Fruit fly (Drosophila melanogaster): ENCODE results near the gene CG43897.

- TF ChIP-seq pad (GFP tag; optimal IDR thresholded peaks at IDR 0.05) (no peak), ovo (GFP tag; optimal IDR thresholded peaks at IDR 0.05) (no peak), bab1 (GFP tag; optimal IDR thresholded peaks at IDR 0.05) (no peak), CG12768 (GFP tag; optimal IDR thresholded peaks at IDR 0.05) (no peak), Crg-1 (GFP tag; optimal IDR thresholded peaks at IDR 0.05) (no peak), Hr96 (GFP tag; optimal IDR thresholded peaks at IDR 0.05) (no peak), CG33017 (tag; optimal IDR thresholded peaks at IDR 0.05) (no peak), CG14711 (tag; optimal IDR thresholded peaks at IDR 0.05) (no peak)
Measured at dm6 chr3L:9786746-9787145, 26.9 kb upstream of the CG43897 start, which contains the start of gene CG32052.

Measured in whole organism, adult.